ENCODE assay signal across 6 worm cellular contexts in genomic region chrIII:5876867-5877641, ce11.
TF ChIP-seq lines count a peak whose summit lies in the region.

No protein-coding gene starts in this region.

TF ChIP-seq in whole organism, L1 larva, 84 proteins besides CTCF, POLR2A, EP300 and RAD21 (continues in another document):
- TF ChIP-seq irx-1 (tag; optimal IDR thresholded peaks at IDR 0.05; lab: Kevin White, UChicago) (no peak), unc-130 (tag; optimal IDR thresholded peaks at IDR 0.05; lab: Kevin White, UChicago) (no peak), ztf-11 (tag; optimal IDR thresholded peaks at IDR 0.05; lab: Kevin White, UChicago) (no peak), tlp-1 (tag; optimal IDR thresholded peaks at IDR 0.05; lab: Kevin White, UChicago) (no peak), lin-14 (GFP tag; optimal IDR thresholded peaks at IDR 0.05; lab: Kevin White, UChicago) (peak; percentile 31), nhr-85 (tag; lab: Kevin White, UChicago) (peak; percentile 38), zip-4 (GFP tag; optimal IDR thresholded peaks at IDR 0.05; lab: Kevin White, UChicago) (no peak), C34B4.2 (tag; optimal IDR thresholded peaks at IDR 0.05; lab: Kevin White, UChicago) (no peak), ceh-90 (tag; optimal IDR thresholded peaks at IDR 0.05; lab: Kevin White, UChicago) (no peak), mdl-1 (tag; optimal IDR thresholded peaks at IDR 0.05; lab: Kevin White, UChicago) (peak in 1 of 2 experiments; percentile 0), fkh-10 (GFP tag; optimal IDR thresholded peaks at IDR 0.05; lab: Kevin White, UChicago) (no peak), ztf-4 (tag; optimal IDR thresholded peaks at IDR 0.05; lab: Kevin White, UChicago) (no peak), egl-27 (tag; optimal IDR thresholded peaks at IDR 0.05; lab: Kevin White, UChicago) (no peak), nhr-20 (tag; optimal IDR thresholded peaks at IDR 0.05; lab: Kevin White, UChicago) (peak; percentile 63), zag-1 (tag; optimal IDR thresholded peaks at IDR 0.05; lab: Kevin White, UChicago) (no peak), nhr-77 (tag; optimal IDR thresholded peaks at IDR 0.05; lab: Kevin White, UChicago) (no peak)

TF ChIP-seq in whole organism, L2 larva, 48 proteins besides CTCF, POLR2A, EP300 and RAD21 (continues in another document):
- TF ChIP-seq unc-39 (tag; optimal IDR thresholded peaks at IDR 0.05; lab: Kevin White, UChicago) (no peak), mdl-1 (tag; optimal IDR thresholded peaks at IDR 0.05; lab: Kevin White, UChicago) (peak in 1 of 2 experiments; percentile 5), nhr-77 (tag; optimal IDR thresholded peaks at IDR 0.05; lab: Kevin White, UChicago) (no peak), F13H6.1 (tag; optimal IDR thresholded peaks at IDR 0.05; lab: Kevin White, UChicago) (no peak), skn-1 (tag; optimal IDR thresholded peaks at IDR 0.05; lab: Kevin White, UChicago) (no peak), lsy-2 (tag; optimal IDR thresholded peaks at IDR 0.05; lab: Kevin White, UChicago) (peak in 1 of 2 experiments; percentile 21), sma-3 (GFP tag; optimal IDR thresholded peaks at IDR 0.05; lab: Kevin White, UChicago) (peak; percentile 35), nhr-129 (tag; optimal IDR thresholded peaks at IDR 0.05; lab: Kevin White, UChicago) (no peak), crh-2 (tag; optimal IDR thresholded peaks at IDR 0.05; lab: Kevin White, UChicago) (peak; percentile 42), ztf-1 (GFP tag; conservative IDR thresholded peaks at IDR 0.05; lab: Robert Waterston, UW) (no peak), mab-5 (tag; optimal IDR thresholded peaks at IDR 0.05; lab: Kevin White, UChicago) (no peak), nhr-25 (tag; optimal IDR thresholded peaks at IDR 0.05; lab: Kevin White, UChicago) (no peak), C34F6.9 (tag; optimal IDR thresholded peaks at IDR 0.05; lab: Kevin White, UChicago) (no peak), elt-3 (tag; optimal IDR thresholded peaks at IDR 0.05; lab: Kevin White, UChicago) (no peak), nhr-21 (tag; optimal IDR thresholded peaks at IDR 0.05; lab: Kevin White, UChicago) (peak; percentile 52), ceh-82 (tag; optimal IDR thresholded peaks at IDR 0.05; lab: Kevin White, UChicago) (no peak)

TF ChIP-seq in whole organism, L3 larva, 47 proteins besides CTCF, POLR2A, EP300 and RAD21:
- TF ChIP-seq nhr-23 (tag; optimal IDR thresholded peaks at IDR 0.05; lab: Kevin White, UChicago), result peak; percentile 10
- peak; percentile 51 for TF ChIP-seq elt-2 (tag; optimal IDR thresholded peaks at IDR 0.05; lab: Kevin White, UChicago)
- TF ChIP-seq elt-1 (tag; optimal IDR thresholded peaks at IDR 0.05; lab: Kevin White, UChicago), result no peak
- TF ChIP-seq pha-4 (tag; optimal IDR thresholded peaks at IDR 0.05; lab: Kevin White, UChicago), result no peak

TF ChIP-seq in whole organism, L4 larva, 104 proteins besides CTCF, POLR2A, EP300 and RAD21 (continues in another document):
- TF ChIP-seq ama-1 (optimal IDR thresholded peaks at IDR 0.05; lab: Kevin White, UChicago) (no peak), F26F4.8 (GFP tag; conservative IDR thresholded peaks at IDR 0.05; lab: Robert Waterston, UW) (no peak), daf-16 (GFP tag; optimal IDR thresholded peaks at IDR 0.05; lab: Kevin White, UChicago) (no peak), daf-16 (tag; optimal IDR thresholded peaks at IDR 0.05; lab: Kevin White, UChicago) (peak; percentile 61), dve-1 (tag; optimal IDR thresholded peaks at IDR 0.05; lab: Kevin White, UChicago; ENCODE audit: insufficient read depth) (peak; percentile 80), nhr-28 (tag; optimal IDR thresholded peaks at IDR 0.05; lab: Kevin White, UChicago) (peak; percentile 57), mep-1 (tag; optimal IDR thresholded peaks at IDR 0.05; lab: Kevin White, UChicago) (peak; percentile 34), T20F7.1 (GFP tag; optimal IDR thresholded peaks at IDR 0.05; lab: Kevin White, UChicago) (no peak), F37D6.2 (tag; optimal IDR thresholded peaks at IDR 0.05; lab: Kevin White, UChicago) (no peak), hif-1 (tag; optimal IDR thresholded peaks at IDR 0.05; lab: Kevin White, UChicago) (no peak), hmg-1.1 (GFP tag; IDR thresholded peaks at IDR 0.05; lab: Robert Waterston, UW) (0 out of 2 replicates have a peak, but pooled peaks have one; percentile 12), php-3 (GFP tag; IDR thresholded peaks at IDR 0.05; lab: Robert Waterston, UW) (0 out of 2 replicates have a peak, but pooled peaks have one; percentile 18), nhr-42 (GFP tag; IDR thresholded peaks at IDR 0.05; lab: Robert Waterston, UW) (no peak), hlh-30 (tag; optimal IDR thresholded peaks at IDR 0.05; lab: Kevin White, UChicago; ENCODE audit: insufficient read depth) (peak; percentile 83), nhr-76 (tag; optimal IDR thresholded peaks at IDR 0.05; lab: Kevin White, UChicago) (no peak), aha-1 (tag; lab: Kevin White, UChicago) (peak; percentile 78), Y105C5A.15 (GFP tag; IDR thresholded peaks at IDR 0.05; lab: Robert Waterston, UW) (no peak), mxl-3 (GFP tag; optimal IDR thresholded peaks at IDR 0.05; lab: Kevin White, UChicago) (no peak), lin-15B (tag; optimal IDR thresholded peaks at IDR 0.05; lab: Kevin White, UChicago) (no peak), nhr-102 (tag; optimal IDR thresholded peaks at IDR 0.05; lab: Kevin White, UChicago) (no peak), Y75B8A.6 (GFP tag; IDR thresholded peaks at IDR 0.05; lab: Robert Waterston, UW) (no peak)

TF ChIP-seq in whole organism, late embryonic, 69 proteins besides CTCF, POLR2A, EP300 and RAD21:
- TF ChIP-seq elt-2 (tag; optimal IDR thresholded peaks at IDR 0.05; lab: Kevin White, UChicago), result peak; percentile 13
- no peak for TF ChIP-seq dve-1 (tag; optimal IDR thresholded peaks at IDR 0.05; lab: Kevin White, UChicago)

TF ChIP-seq in whole organism, young adult, 124 proteins besides CTCF, POLR2A, EP300 and RAD21:
- TF ChIP-seq madf-10 (tag; optimal IDR thresholded peaks at IDR 0.05; lab: Kevin White, UChicago) (no peak), let-607 (tag; optimal IDR thresholded peaks at IDR 0.05; lab: Kevin White, UChicago) (peak in 1 of 2 experiments; percentile 27), madf-8 (GFP tag; conservative IDR thresholded peaks at IDR 0.05; lab: Robert Waterston, UW) (no peak), Y53G8AR.9 (GFP tag; conservative IDR thresholded peaks at IDR 0.05; lab: Robert Waterston, UW) (no peak), aptf-3 (GFP tag; IDR thresholded peaks at IDR 0.05; lab: Robert Waterston, UW) (no peak), athp-1 (tag; optimal IDR thresholded peaks at IDR 0.05; lab: Kevin White, UChicago) (no peak), hrde-1 (tag; optimal IDR thresholded peaks at IDR 0.05; lab: Kevin White, UChicago; ENCODE audit: borderline replicate concordance) (no peak), lsy-27 (tag; optimal IDR thresholded peaks at IDR 0.05; lab: Kevin White, UChicago; ENCODE audit: borderline replicate concordance, insufficient read depth) (no peak), hmg-1.2 (GFP tag; IDR thresholded peaks at IDR 0.05; lab: Robert Waterston, UW) (0 out of 2 replicates have a peak, but pooled peaks have one; percentile 7), hsf-1 (GFP tag; IDR thresholded peaks at IDR 0.05; lab: Robert Waterston, UW) (0 out of 2 replicates have a peak, but pooled peaks have one; percentile 20), D2030.7 (GFP tag; IDR thresholded peaks at IDR 0.05; lab: Robert Waterston, UW) (no peak), lin-54 (GFP tag; optimal IDR thresholded peaks at IDR 0.05; lab: Kevin White, UChicago) (peak; percentile 4), cebp-1 (GFP tag; IDR thresholded peaks at IDR 0.05; lab: Robert Waterston, UW) (no peak), cebp-1 (tag; optimal IDR thresholded peaks at IDR 0.05; lab: Kevin White, UChicago) (peak; percentile 8), nhr-90 (tag; optimal IDR thresholded peaks at IDR 0.05; lab: Kevin White, UChicago) (no peak), C06A6.2 (GFP tag; conservative IDR thresholded peaks at IDR 0.05; lab: Robert Waterston, UW) (no peak), madf-3 (GFP tag; IDR thresholded peaks at IDR 0.05; lab: Robert Waterston, UW) (no peak), ztf-26 (tag; optimal IDR thresholded peaks at IDR 0.05; lab: Kevin White, UChicago) (peak; percentile 2), nhr-80 (tag; optimal IDR thresholded peaks at IDR 0.05; lab: Kevin White, UChicago) (peak; percentile 29), ama-1 (optimal IDR thresholded peaks at IDR 0.05; lab: Kevin White, UChicago) (peak; percentile 43), ama-1 (GFP tag; optimal IDR thresholded peaks at IDR 0.05; lab: Kevin White, UChicago) (no peak)
